Worm (Caenorhabditis elegans) whole organism, L2 larva: ENCODE results near the gene acs-14.

Experiments
- C34F6.9 ChIP-seq: fragments of 150-350 bp; optimal IDR thresholded peaks from 2 replicates; lab custom pipeline; 2014; ENCODE audit warnings: missing biosample characterization, missing genetic modification characterization
- F13H6.1 ChIP-seq: sonication (generic microtip); optimal IDR thresholded peaks from 2 replicates; lab custom pipeline; 2016; ENCODE audit warnings: missing genetic modification characterization, missing compliant biosample characterization
- R02D3.7 ChIP-seq: fragments of 150-350 bp; optimal IDR thresholded peaks from 2 replicates; lab custom pipeline; 2014; ENCODE audit warnings: missing biosample characterization, missing genetic modification characterization
- Y55F3AM.14 ChIP-seq: fragments of 200-800 bp; sonication (Bioruptor generic); optimal IDR thresholded peaks from 2 replicates; lab custom pipeline; 2018; ENCODE audit warnings: mild to moderate bottlenecking, missing genetic modification characterization, missing compliant biosample characterization
- ZK546.5 ChIP-seq: sonication (generic microtip); optimal IDR thresholded peaks from 2 replicates; lab custom pipeline; 2017; ENCODE audit warnings: missing biosample characterization, missing genetic modification characterization
- alr-1 ChIP-seq: fragments of 150-350 bp; optimal IDR thresholded peaks from 2 replicates; lab custom pipeline; 2014; ENCODE audit warnings: missing biosample characterization, missing genetic modification characterization
- aly-2 ChIP-seq: fragments of 150-350 bp; optimal IDR thresholded peaks from 2 replicates; lab custom pipeline; 2014; ENCODE audit warnings: missing biosample characterization, missing genetic modification characterization
- blmp-1 ChIP-seq: sonication (generic microtip); optimal IDR thresholded peaks from 2 replicates; lab custom pipeline; 2017; ENCODE audit warnings: missing genetic modification characterization, mild to moderate bottlenecking, missing compliant biosample characterization, antibody characterized with exemption, moderate library complexity; ENCODE audit not compliant: insufficient read depth
- ceh-16 ChIP-seq: fragments of 150-350 bp; optimal IDR thresholded peaks from 2 replicates; lab custom pipeline; 2014; ENCODE audit warnings: missing biosample characterization, missing genetic modification characterization
- ceh-82 ChIP-seq: fragments of 150-350 bp; optimal IDR thresholded peaks from 2 replicates; lab custom pipeline; 2014; ENCODE audit warnings: missing biosample characterization, missing genetic modification characterization
- crh-2 ChIP-seq: sonication (generic microtip); optimal IDR thresholded peaks from 2 replicates; lab custom pipeline; 2017; ENCODE audit warnings: missing biosample characterization, missing genetic modification characterization
- dmd-4 ChIP-seq: sonication (generic microtip); optimal IDR thresholded peaks from 2 replicates; lab custom pipeline; 2017; ENCODE audit warnings: missing biosample characterization, missing genetic modification characterization
- egl-27 ChIP-seq: sonication (generic microtip); optimal IDR thresholded peaks from 3 replicates; lab custom pipeline; 2017; ENCODE audit warnings: missing biosample characterization, missing genetic modification reagents, missing genetic modification characterization
- elt-3 ChIP-seq: sonication (generic microtip); optimal IDR thresholded peaks from 2 replicates; lab custom pipeline; 2017; ENCODE audit warnings: missing biosample characterization, missing genetic modification characterization
- fos-1 ChIP-seq: fragments of 150-350 bp; optimal IDR thresholded peaks from 2 replicates; lab custom pipeline; 2014; ENCODE audit warnings: missing biosample characterization, missing genetic modification characterization
- lin-11 ChIP-seq: fragments of 150-350 bp; sonication (generic microtip); optimal IDR thresholded peaks from 2 replicates; lab custom pipeline; 2014; ENCODE audit warnings: missing biosample characterization, missing genetic modification characterization, inconsistent platforms, mixed read lengths
- lin-13 ChIP-seq: fragments of 150-350 bp; optimal IDR thresholded peaks from 2 replicates; lab custom pipeline; 2014; ENCODE audit warnings: missing biosample characterization, missing genetic modification reagents, missing genetic modification characterization
- lsy-2 ChIP-seq, 2 experiments: fragments of 150-350 bp in 1 of 2; sonication (generic microtip) in 1 of 2; optimal IDR thresholded peaks; 2 replicates each; lab custom pipeline; 2014 to 2017; ENCODE audit warnings: missing biosample characterization in 2 of 2, missing genetic modification characterization in 2 of 2
- mab-5 ChIP-seq: fragments of 150-350 bp; optimal IDR thresholded peaks from 2 replicates; lab custom pipeline; 2014; ENCODE audit warnings: missing biosample characterization, missing genetic modification characterization
- mdl-1 ChIP-seq, 2 experiments: fragments of 150-350 bp in 1 of 2; sonication (generic microtip) in 1 of 2; optimal IDR thresholded peaks; 2 replicates each; lab custom pipeline; 2017; ENCODE audit warnings: missing biosample characterization in 2 of 2, missing genetic modification characterization in 2 of 2
- nhr-10 ChIP-seq: sonication (generic microtip); optimal IDR thresholded peaks from 2 replicates; lab custom pipeline; 2017; ENCODE audit warnings: missing biosample characterization, missing genetic modification characterization
- nhr-11 ChIP-seq: fragments of 150-350 bp; optimal IDR thresholded peaks from 2 replicates; lab custom pipeline; 2014; ENCODE audit warnings: missing biosample characterization, missing genetic modification characterization
- nhr-12 ChIP-seq: fragments of 150-350 bp; optimal IDR thresholded peaks from 2 replicates; lab custom pipeline; 2014; ENCODE audit warnings: missing biosample characterization, missing genetic modification characterization
- nhr-129 ChIP-seq: fragments of 150-350 bp; optimal IDR thresholded peaks from 2 replicates; lab custom pipeline; 2014; ENCODE audit warnings: missing biosample characterization, missing genetic modification characterization
- nhr-21 ChIP-seq: fragments of 150-350 bp; optimal IDR thresholded peaks from 2 replicates; lab custom pipeline; 2014; ENCODE audit warnings: missing biosample characterization, missing genetic modification characterization
- nhr-23 ChIP-seq: fragments of 150-350 bp; optimal IDR thresholded peaks from 2 replicates; lab custom pipeline; 2014; ENCODE audit warnings: missing biosample characterization, missing genetic modification reagents, missing genetic modification characterization
- nhr-25 ChIP-seq: fragments of 150-350 bp; sonication (generic microtip); optimal IDR thresholded peaks from 3 replicates; lab custom pipeline; 2014; ENCODE audit warnings: missing biosample characterization, missing genetic modification characterization
- nhr-77 ChIP-seq: fragments of 150-350 bp; optimal IDR thresholded peaks from 2 replicates; lab custom pipeline; 2014; ENCODE audit warnings: missing biosample characterization, missing genetic modification characterization
- peb-1 ChIP-seq: fragments of 150-350 bp; optimal IDR thresholded peaks from 2 replicates; lab custom pipeline; 2014; ENCODE audit warnings: missing biosample characterization, missing genetic modification characterization
- skn-1 ChIP-seq: sonication (generic microtip); optimal IDR thresholded peaks from 2 replicates; lab custom pipeline; 2017; ENCODE audit warnings: missing biosample characterization, missing genetic modification characterization
- sma-9 ChIP-seq, 2 experiments: fragments of 150-350 bp in 1 of 2; sonication (generic microtip) in 1 of 2; optimal IDR thresholded peaks; 2 replicates each; lab custom pipeline; 2014 to 2016; ENCODE audit warnings: missing genetic modification characterization in 2 of 2, mild to moderate bottlenecking in 1 of 2, missing biosample characterization in 1 of 2, missing compliant biosample characterization in 1 of 2, missing genetic modification reagents in 1 of 2, moderate library complexity in 1 of 2
- snpc-4 ChIP-seq: fragments of 150-350 bp; optimal IDR thresholded peaks from 2 replicates; lab custom pipeline; 2014; ENCODE audit warnings: missing biosample characterization, missing genetic modification characterization
- unc-39 ChIP-seq: fragments of 150-350 bp; optimal IDR thresholded peaks from 2 replicates; lab custom pipeline; 2014; ENCODE audit warnings: missing biosample characterization, missing genetic modification characterization
- zag-1 ChIP-seq: fragments of 150-350 bp; optimal IDR thresholded peaks from 2 replicates; lab custom pipeline; 2014; ENCODE audit warnings: missing biosample characterization, missing genetic modification characterization
- ztf-1 ChIP-seq: fragments of 200-800 bp; sonication (Bioruptor generic); conservative IDR thresholded peaks from 2 replicates; pipeline ENCODE4 v1.3.6; 2022; ENCODE audit warnings: missing genetic modification characterization, missing compliant biosample characterization

Gene acs-14

ce11 chrV:9507742-9508141 lies at the start of gene acs-14:
Gene acs-14, plus strand, starts transcription at chrV:9508132.
- TF ChIP-seq ztf-1 (GFP tag; lab: Robert Waterston, UW) (no peak), alr-1 (tag; lab: Kevin White, UChicago) (no peak), fos-1 (tag; lab: Kevin White, UChicago) (peak; percentile 17), snpc-4 (tag; lab: Kevin White, UChicago) (no peak), R02D3.7 (no peak)
- TF ChIP-seq, all 48 proteins: peak for 1

- no peak for TF ChIP-seq mab-5 (tag; lab: Kevin White, UChicago)
- no peak for TF ChIP-seq crh-2 (tag; lab: Kevin White, UChicago)
- TF ChIP-seq ceh-82 (tag; lab: Kevin White, UChicago) = no peak
- TF ChIP-seq peb-1 (tag; lab: Kevin White, UChicago) = no peak
- TF ChIP-seq nhr-12 (tag; lab: Kevin White, UChicago) = no peak
- no peak for TF ChIP-seq R02D3.7
- TF ChIP-seq dmd-4 (tag; lab: Kevin White, UChicago) = no peak
- TF ChIP-seq ceh-16 = no peak
- TF ChIP-seq lin-11 (tag; lab: Kevin White, UChicago) = no peak
- TF ChIP-seq nhr-129 = no peak
- TF ChIP-seq nhr-10 (tag; lab: Kevin White, UChicago) = no peak
- TF ChIP-seq zag-1 = no peak
- no peak for TF ChIP-seq unc-39 (tag; lab: Kevin White, UChicago)
- TF ChIP-seq alr-1 (tag; lab: Kevin White, UChicago) = no peak
- TF ChIP-seq nhr-23 = no peak
- no peak for TF ChIP-seq aly-2
- no peak for TF ChIP-seq C34F6.9 (tag; lab: Kevin White, UChicago)
- no peak for TF ChIP-seq snpc-4 (tag; lab: Kevin White, UChicago)
- no peak for TF ChIP-seq nhr-25 (tag; lab: Kevin White, UChicago)
- TF ChIP-seq mdl-1 (tag; optimal IDR thresholded peaks at IDR 0.05; lab: Kevin White, UChicago) = no peak
Measured at ce11 chrV:9462605-9463004, 45.3 kb upstream of the acs-14 start, which contains the start of gene F07D3.3. Gene F07D3.3, minus strand, starts transcription at chrV:9462705.

DNA sequence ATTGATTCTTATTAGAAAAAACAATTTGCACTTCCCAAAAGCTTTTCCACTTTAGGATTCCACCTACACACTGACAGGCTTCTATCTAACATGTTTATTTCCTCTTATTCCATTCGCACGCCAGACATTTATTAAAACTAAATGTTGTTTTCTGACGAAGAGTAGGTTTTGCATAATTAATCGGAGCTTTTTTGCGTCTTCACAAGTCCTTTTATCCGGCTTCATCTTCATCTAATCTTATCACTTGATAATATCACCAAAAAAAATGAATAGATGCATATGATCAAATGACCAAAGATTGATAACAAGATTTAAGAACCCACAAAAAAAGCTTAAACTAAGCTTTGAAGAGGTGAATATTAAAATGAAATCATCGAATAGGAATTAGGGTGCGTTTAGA lies 42.4 kb upstream of the acs-14 start:
- TF ChIP-seq blmp-1 = no peak
- TF ChIP-seq ZK546.5 (tag; lab: Kevin White, UChicago) = no peak
- TF ChIP-seq nhr-10 (tag; lab: Kevin White, UChicago) = no peak
- TF ChIP-seq, all 48 proteins: peak for 0

DNA sequence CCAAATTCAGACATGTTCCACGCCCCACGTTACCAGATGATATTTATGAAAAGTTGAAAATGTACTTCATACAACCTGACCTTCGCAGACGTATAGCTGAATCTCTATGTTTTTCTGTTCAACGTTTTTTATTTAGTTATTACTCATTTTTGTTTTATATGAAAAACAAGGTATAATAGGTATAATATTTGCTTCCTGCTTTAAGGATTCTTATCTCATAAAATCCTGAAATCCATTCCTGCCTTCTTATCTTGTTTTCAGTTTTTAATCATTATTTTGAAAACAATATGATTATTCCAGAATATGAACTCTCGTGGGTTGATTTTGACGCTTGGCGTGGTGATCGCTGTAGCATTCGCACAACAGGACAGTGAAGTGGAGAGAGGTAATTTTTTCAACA lies 36.3 kb upstream of the acs-14 start, which contains the start of gene flp-6:
Gene flp-6, plus strand, starts transcription at position 301 of the 400 bp plus-strand sequence.
- TF ChIP-seq skn-1 (tag; lab: Kevin White, UChicago) = no peak
- no peak for TF ChIP-seq alr-1 (tag; lab: Kevin White, UChicago)
- TF ChIP-seq mdl-1 (tag; optimal IDR thresholded peaks at IDR 0.05; lab: Kevin White, UChicago) = no peak
- TF ChIP-seq elt-3 (tag; lab: Kevin White, UChicago) = no peak
- no peak for TF ChIP-seq lsy-2 (tag; optimal IDR thresholded peaks at IDR 0.05; lab: Kevin White, UChicago)
- TF ChIP-seq nhr-77 (tag; lab: Kevin White, UChicago) = no peak
- no peak for TF ChIP-seq F13H6.1 (tag; lab: Kevin White, UChicago)
- TF ChIP-seq Y55F3AM.14 (GFP tag; lab: Kevin White, UChicago) = no peak

- TF ChIP-seq sma-9 (GFP tag; optimal IDR thresholded peaks at IDR 0.05; lab: Kevin White, UChicago) (peak; percentile 30), sma-9 (tag; optimal IDR thresholded peaks at IDR 0.05; lab: Kevin White, UChicago) (no peak), lin-13 (no peak), nhr-21 (peak; percentile 26), mdl-1 (tag; optimal IDR thresholded peaks at IDR 0.05; lab: Kevin White, UChicago) (no peak), ztf-1 (GFP tag; lab: Robert Waterston, UW) (no peak)
- TF ChIP-seq, all 48 proteins: peak for 2
Measured at ce11 chrV:9473924-9474323, 34.0 kb upstream of the acs-14 start.

ce11 chrV:9477863-9478262 lies 30.1 kb upstream of the acs-14 start, which contains the start of gene nas-3:
Gene nas-3, plus strand, starts transcription at chrV:9478163.
- TF ChIP-seq nhr-10 (tag; lab: Kevin White, UChicago) = no peak
- TF ChIP-seq ZK546.5 (tag; lab: Kevin White, UChicago) = no peak
- TF ChIP-seq nhr-11 (tag; lab: Kevin White, UChicago) = no peak
- no peak for TF ChIP-seq fos-1 (tag; lab: Kevin White, UChicago)
- TF ChIP-seq alr-1 (tag; lab: Kevin White, UChicago) = no peak
- no peak for TF ChIP-seq mab-5 (tag; lab: Kevin White, UChicago)
- TF ChIP-seq Y55F3AM.14 (GFP tag; lab: Kevin White, UChicago) = no peak
- TF ChIP-seq skn-1 (tag; lab: Kevin White, UChicago) = no peak
- TF ChIP-seq egl-27 = no peak
- no peak for TF ChIP-seq nhr-21
- TF ChIP-seq C34F6.9 (tag; lab: Kevin White, UChicago) = no peak
